Worm (Caenorhabditis elegans) whole organism, L2 larva: Measurements from ENCODE around the gene F35D11.3.

Experiments
- R02D3.7 ChIP-seq: fragments of 150-350 bp; optimal IDR thresholded peaks from 2 replicates; lab custom pipeline; 2014; ENCODE audit warnings: missing biosample characterization, missing genetic modification characterization
- ceh-16 ChIP-seq: fragments of 150-350 bp; optimal IDR thresholded peaks from 2 replicates; lab custom pipeline; 2014; ENCODE audit warnings: missing biosample characterization, missing genetic modification characterization
- gmeb-1 ChIP-seq: fragments of 150-350 bp; optimal IDR thresholded peaks from 2 replicates; lab custom pipeline; 2014; ENCODE audit warnings: missing biosample characterization, missing genetic modification characterization
- lin-39 ChIP-seq: fragments of 150-350 bp; optimal IDR thresholded peaks from 2 replicates; lab custom pipeline; 2014; ENCODE audit warnings: missing biosample characterization, missing genetic modification reagents, missing genetic modification characterization
- mbf-1 ChIP-seq: sonication (generic microtip); optimal IDR thresholded peaks from 2 replicates; lab custom pipeline; 2017; ENCODE audit warnings: missing biosample characterization, missing genetic modification characterization
- mdl-1 ChIP-seq, 2 experiments: fragments of 150-350 bp in 1 of 2; sonication (generic microtip) in 1 of 2; optimal IDR thresholded peaks; 2 replicates each; lab custom pipeline; 2017; ENCODE audit warnings: missing biosample characterization in 2 of 2, missing genetic modification characterization in 2 of 2
- nhr-237 ChIP-seq: fragments of 150-350 bp; optimal IDR thresholded peaks from 2 replicates; lab custom pipeline; 2014; ENCODE audit warnings: missing biosample characterization, missing genetic modification characterization
- sma-3 ChIP-seq: sonication (generic microtip); optimal IDR thresholded peaks from 2 replicates; lab custom pipeline; 2016; ENCODE audit warnings: missing genetic modification reagents, missing genetic modification characterization, missing compliant biosample characterization
- snpc-4 ChIP-seq: fragments of 150-350 bp; optimal IDR thresholded peaks from 2 replicates; lab custom pipeline; 2014; ENCODE audit warnings: missing biosample characterization, missing genetic modification characterization
- ztf-11 ChIP-seq: sonication (generic microtip); optimal IDR thresholded peaks from 2 replicates; lab custom pipeline; 2017; ENCODE audit warnings: missing biosample characterization, missing genetic modification characterization
- ztf-4 ChIP-seq: fragments of 150-350 bp; optimal IDR thresholded peaks from 2 replicates; lab custom pipeline; 2014; ENCODE audit warnings: missing biosample characterization, missing genetic modification characterization

ce11 chrII:4565205-4565604, 43.0 kb upstream of the F35D11.3 start:
- TF ChIP-seq ztf-11 (tag; lab: Kevin White, UChicago) (no peak), nhr-237 (tag; lab: Kevin White, UChicago) (no peak), snpc-4 (tag; lab: Kevin White, UChicago) (no peak), sma-3 (no peak), R02D3.7 (tag; lab: Kevin White, UChicago) (no peak), mbf-1 (tag; lab: Kevin White, UChicago) (no peak), gmeb-1 (tag; lab: Kevin White, UChicago) (no peak), ztf-4 (no peak), mdl-1 (tag; optimal IDR thresholded peaks at IDR 0.05; lab: Kevin White, UChicago) (no peak), ceh-16 (no peak), lin-39 (tag; lab: Kevin White, UChicago) (no peak)
